Fruit fly (Drosophila melanogaster) whole organism, embryonic: ENCODE results near the gene mRpL12.

ENCODE experiments used
- C15 ChIP-seq: fragments of 200-800 bp; sonication (Bioruptor generic); IDR thresholded peaks from 3 replicates; pipeline ENCODE4 v1.3.6; 2022; ENCODE audit warnings: missing biosample characterization, missing genetic modification characterization
- CG1024 ChIP-seq: fragments of 200-800 bp; sonication (Bioruptor generic); IDR thresholded peaks from 2 replicates; pipeline ENCODE4 v1.3.6; 2022; ENCODE audit warnings: missing biosample characterization, missing genetic modification characterization
- CG10543 ChIP-seq: fragments of 200-800 bp; sonication (Bioruptor generic); optimal IDR thresholded peaks from 3 replicates; lab custom pipeline; 2017; ENCODE audit warnings: missing biosample characterization, mild to moderate bottlenecking, missing genetic modification characterization, moderate library complexity
- CG11504 ChIP-seq: fragments of 200-800 bp; sonication (Bioruptor generic); optimal IDR thresholded peaks from 3 replicates; lab custom pipeline; 2019; ENCODE audit warnings: missing biosample characterization, mild to moderate bottlenecking, missing genetic modification characterization, moderate library complexity
- CG11695 ChIP-seq: fragments of 200-800 bp; sonication (Bioruptor generic); IDR thresholded peaks from 3 replicates; pipeline ENCODE4 v1.3.6; 2022; ENCODE audit warnings: missing biosample characterization, missing genetic modification characterization
- CG12942 ChIP-seq: fragments of 200-800 bp; sonication (Bioruptor generic); optimal IDR thresholded peaks from 3 replicates; lab custom pipeline; 2016; ENCODE audit warnings: missing biosample characterization, missing genetic modification characterization
- CG14441 ChIP-seq: fragments of 200-800 bp; sonication (Bioruptor generic); IDR thresholded peaks from 2 replicates; pipeline ENCODE4 v1.3.6; 2022; ENCODE audit warnings: missing biosample characterization, missing genetic modification characterization
- CG14667 ChIP-seq: fragments of 200-800 bp; sonication (Bioruptor generic); IDR thresholded peaks from 2 replicates; pipeline ENCODE4 v1.3.6; 2022; ENCODE audit warnings: missing biosample characterization, missing genetic modification characterization
- CG14710 ChIP-seq: fragments of 200-800 bp; sonication (Bioruptor generic); optimal IDR thresholded peaks from 3 replicates; lab custom pipeline; 2019; ENCODE audit warnings: missing biosample characterization, mild to moderate bottlenecking, missing genetic modification characterization, moderate library complexity
- CG18599 ChIP-seq: fragments of 200-800 bp; sonication (Bioruptor generic); optimal IDR thresholded peaks from 3 replicates; lab custom pipeline; 2017; ENCODE audit warnings: missing biosample characterization, missing genetic modification characterization, mild to moderate bottlenecking, moderate library complexity, missing genetic modification reagents
- CG3163 ChIP-seq: fragments of 200-800 bp; sonication (Bioruptor generic); optimal IDR thresholded peaks from 3 replicates; lab custom pipeline; 2016; ENCODE audit warnings: missing biosample characterization, missing genetic modification characterization
- CG3726 ChIP-seq: fragments of 200-800 bp; sonication (Bioruptor generic); IDR thresholded peaks from 3 replicates; pipeline ENCODE4, ENCODE4 v1.3.6; 2022; ENCODE audit warnings: missing biosample characterization, missing genetic modification characterization
- CG43689 ChIP-seq: fragments of 200-800 bp; sonication (Bioruptor generic); IDR thresholded peaks from 2 replicates; pipeline ENCODE4 v1.3.6; 2022; ENCODE audit warnings: missing biosample characterization, missing genetic modification characterization
- CG4617 ChIP-seq: fragments of 200-800 bp; sonication (Bioruptor generic); optimal IDR thresholded peaks from 3 replicates; lab custom pipeline; 2016; ENCODE audit warnings: missing biosample characterization, missing genetic modification characterization, borderline replicate concordance
- CG5245 ChIP-seq: fragments of 200-800 bp; sonication (Bioruptor generic); optimal IDR thresholded peaks from 3 replicates; lab custom pipeline; 2016; ENCODE audit warnings: missing biosample characterization, missing genetic modification characterization
- CG6683 ChIP-seq: fragments of 200-800 bp; sonication (Bioruptor generic); optimal IDR thresholded peaks from 2 replicates; lab custom pipeline; 2017; ENCODE audit warnings: missing biosample characterization, mild to moderate bottlenecking, missing genetic modification characterization, missing genetic modification reagents
- CG7786 ChIP-seq: fragments of 200-800 bp; sonication (Bioruptor generic); optimal IDR thresholded peaks from 2 replicates; lab custom pipeline; 2016; ENCODE audit warnings: missing biosample characterization, missing genetic modification characterization
- CG9609 ChIP-seq: fragments of 200-800 bp; sonication (Bioruptor generic); optimal IDR thresholded peaks from 3 replicates; lab custom pipeline; 2016; ENCODE audit warnings: missing biosample characterization, missing genetic modification characterization
- CTCF ChIP-seq: fragments of 200-800 bp; sonication (Bioruptor generic); optimal IDR thresholded peaks from 2 replicates; lab custom pipeline; 2017; ENCODE audit warnings: missing biosample characterization, mild to moderate bottlenecking, missing genetic modification characterization, moderate library complexity
- Dll ChIP-seq: fragments of 200-800 bp; sonication (Bioruptor generic); IDR thresholded peaks from 4 replicates; pipeline ENCODE4 v1.3.6; 2022; ENCODE audit warnings: missing biosample characterization, missing genetic modification characterization; ENCODE audit not compliant: partially characterized antibody
- H15 ChIP-seq: fragments of 200-800 bp; sonication (Bioruptor generic); IDR thresholded peaks from 3 replicates; pipeline ENCODE4 v1.3.6; 2022; ENCODE audit warnings: missing biosample characterization, missing genetic modification characterization
- Hmx ChIP-seq: fragments of 200-800 bp; sonication (Bioruptor generic); optimal IDR thresholded peaks from 2 replicates; lab custom pipeline; 2016; ENCODE audit warnings: missing biosample characterization, missing genetic modification characterization
- Mes4 ChIP-seq: fragments of 200-800 bp; sonication (Bioruptor generic); optimal IDR thresholded peaks from 2 replicates; lab custom pipeline; 2016; ENCODE audit warnings: missing biosample characterization, missing genetic modification characterization
- NK7.1 ChIP-seq: fragments of 200-800 bp; sonication (Bioruptor generic); optimal IDR thresholded peaks from 3 replicates; lab custom pipeline; 2016; ENCODE audit warnings: missing biosample characterization, missing genetic modification characterization
- Nf-YA ChIP-seq: fragments of 200-800 bp; sonication (Bioruptor generic); IDR thresholded peaks from 2 replicates; pipeline ENCODE4 v1.3.6; 2022; ENCODE audit warnings: missing biosample characterization, missing genetic modification characterization
- Nf-YB ChIP-seq: fragments of 200-800 bp; sonication (Bioruptor generic); optimal IDR thresholded peaks from 3 replicates; lab custom pipeline; 2019; ENCODE audit warnings: missing biosample characterization, mild to moderate bottlenecking, missing genetic modification characterization, moderate library complexity
- PHDP ChIP-seq: fragments of 200-800 bp; sonication (Bioruptor generic); optimal IDR thresholded peaks from 3 replicates; lab custom pipeline; 2018; ENCODE audit warnings: missing biosample characterization, mild to moderate bottlenecking, missing genetic modification characterization, moderate library complexity
- Scr ChIP-seq: fragments of 200-800 bp; sonication (Bioruptor generic); IDR thresholded peaks from 2 replicates; pipeline ENCODE4 v1.3.6; 2022; ENCODE audit warnings: missing biosample characterization, missing genetic modification characterization; ENCODE audit not compliant: partially characterized antibody
- Sin3A ChIP-seq: fragments of >200 bp; optimal IDR thresholded peaks from 2 replicates; lab custom pipeline; 2018
- Sry-β ChIP-seq: fragments of 200-800 bp; sonication (Bioruptor generic); optimal IDR thresholded peaks from 2 replicates; lab custom pipeline; 2018; ENCODE audit warnings: missing biosample characterization, mild to moderate bottlenecking, missing genetic modification characterization, moderate library complexity
- ara ChIP-seq: fragments of 200-800 bp; sonication (Bioruptor generic); IDR thresholded peaks from 2 replicates; pipeline ENCODE4 v1.3.6; 2022; ENCODE audit warnings: missing biosample characterization, missing genetic modification characterization
- caup ChIP-seq: fragments of 200-800 bp; sonication (Bioruptor generic); optimal IDR thresholded peaks from 3 replicates; lab custom pipeline; 2017; ENCODE audit warnings: missing biosample characterization, mild to moderate bottlenecking, missing genetic modification characterization, moderate library complexity; ENCODE audit not compliant: severe bottlenecking
- chif ChIP-seq, 2 experiments: fragments of 200-800 bp; sonication (Bioruptor generic); optimal IDR thresholded peaks; 3 replicates each; lab custom pipeline; 2016; ENCODE audit warnings: missing biosample characterization in 2 of 2, missing genetic modification characterization in 2 of 2
- crol ChIP-seq: fragments of 200-800 bp; sonication (Bioruptor generic); IDR thresholded peaks from 2 replicates; pipeline ENCODE4 v1.3.6; 2022; ENCODE audit warnings: missing biosample characterization, missing genetic modification characterization
- dan ChIP-seq: fragments of 200-800 bp; sonication (Bioruptor generic); IDR thresholded peaks from 2 replicates; pipeline ENCODE4 v1.3.6; 2022; ENCODE audit warnings: missing biosample characterization, missing genetic modification characterization
- en ChIP-seq: fragments of 200-800 bp; sonication (Bioruptor generic); optimal IDR thresholded peaks from 2 replicates; lab custom pipeline; 2016; ENCODE audit warnings: missing biosample characterization, missing genetic modification characterization
- fru ChIP-seq: fragments of >200 bp; optimal IDR thresholded peaks from 2 replicates; lab custom pipeline; 2017
- gce ChIP-seq: fragments of 200-800 bp; sonication (Bioruptor generic); IDR thresholded peaks from 3 replicates; pipeline ENCODE4 v1.3.6; 2022; ENCODE audit warnings: missing biosample characterization, missing genetic modification characterization
- hth ChIP-seq: fragments of >200 bp; optimal IDR thresholded peaks from 2 replicates; lab custom pipeline; 2017; ENCODE audit warnings: inconsistent platforms
- kah ChIP-seq: fragments of 200-800 bp; sonication (Bioruptor generic); optimal IDR thresholded peaks from 2 replicates; lab custom pipeline; 2018; ENCODE audit warnings: missing biosample characterization, mild to moderate bottlenecking, missing genetic modification characterization
- kay ChIP-seq: fragments of 200-800 bp; sonication (Bioruptor generic); optimal IDR thresholded peaks from 2 replicates; lab custom pipeline; 2016; ENCODE audit warnings: missing biosample characterization, missing genetic modification characterization
- kni ChIP-seq: fragments of 200-800 bp; sonication (Bioruptor generic); optimal IDR thresholded peaks from 3 replicates; lab custom pipeline; 2017; ENCODE audit warnings: mild to moderate bottlenecking, missing biosample characterization, missing genetic modification reagents, missing genetic modification characterization
- mam ChIP-seq: fragments of 200-800 bp; sonication (Bioruptor generic); optimal IDR thresholded peaks from 3 replicates; lab custom pipeline; 2016; ENCODE audit warnings: missing biosample characterization, missing genetic modification characterization
- org-1 ChIP-seq: fragments of 200-800 bp; sonication (Bioruptor generic); optimal IDR thresholded peaks from 2 replicates; lab custom pipeline; 2017; ENCODE audit warnings: missing biosample characterization, missing genetic modification characterization
- p53 ChIP-seq: fragments of 200-800 bp; sonication (Bioruptor generic); optimal IDR thresholded peaks from 2 replicates; lab custom pipeline; 2016; ENCODE audit warnings: missing biosample characterization, missing genetic modification characterization
- pb ChIP-seq: fragments of 200-800 bp; sonication (Bioruptor generic); optimal IDR thresholded peaks from 3 replicates; lab custom pipeline; 2016; ENCODE audit warnings: missing biosample characterization, missing genetic modification characterization
- peb ChIP-seq: fragments of 200-800 bp; sonication (Bioruptor generic); IDR thresholded peaks from 2 replicates; pipeline ENCODE4 v1.3.6; 2022; ENCODE audit warnings: missing biosample characterization, missing genetic modification characterization
- sens-2 ChIP-seq: fragments of 200-800 bp; sonication (Bioruptor generic); IDR thresholded peaks from 2 replicates; pipeline ENCODE4 v1.3.6; 2022; ENCODE audit warnings: missing biosample characterization, missing genetic modification characterization
- shn ChIP-seq: fragments of 200-800 bp; sonication (Bioruptor generic); optimal IDR thresholded peaks from 3 replicates; lab custom pipeline; 2016; ENCODE audit warnings: missing biosample characterization, missing genetic modification characterization
- trh ChIP-seq: fragments of 200-800 bp; sonication (Bioruptor generic); optimal IDR thresholded peaks from 2 replicates; lab custom pipeline; 2016; ENCODE audit warnings: missing biosample characterization, missing genetic modification characterization
- ttk ChIP-seq: fragments of 200-800 bp; sonication (Bioruptor generic); IDR thresholded peaks from 2 replicates; pipeline ENCODE4 v2.1.2; 2022; ENCODE audit warnings: missing biosample characterization, missing genetic modification characterization
- twi ChIP-seq: fragments of 200-800 bp; optimal IDR thresholded peaks from 2 replicates; lab custom pipeline; 2019; ENCODE audit warnings: missing biosample characterization, mild to moderate bottlenecking, missing genetic modification characterization, moderate library complexity
- vfl ChIP-seq: fragments of 200-800 bp; sonication (Bioruptor generic); optimal IDR thresholded peaks from 2 replicates; lab custom pipeline; 2016; ENCODE audit warnings: missing biosample characterization, missing genetic modification characterization
- zfh1 ChIP-seq: fragments of 200-800 bp; sonication (Bioruptor generic); IDR thresholded peaks from 3 replicates; pipeline ENCODE4 v1.3.6; 2022; ENCODE audit warnings: missing biosample characterization, missing genetic modification characterization

The mRpL12 gene

dm6 chr3L:9004788-9005246, 48.2 kb downstream of the mRpL12 start, which contains the start of gene Doc3:
TSS of gene Doc3 (plus strand) at chr3L:9005196.
- TF ChIP-seq en (GFP tag; lab: Kevin White, UChicago) = no peak
- no peak for TF ChIP-seq pb (GFP tag; lab: Kevin White, UChicago)
- no peak for TF ChIP-seq kay (GFP tag; lab: Kevin White, UChicago)
- no peak for TF ChIP-seq CG7786 (GFP tag; lab: Kevin White, UChicago)
- no peak for TF ChIP-seq CG4617 (GFP tag; lab: Kevin White, UChicago)
- no peak for TF ChIP-seq CTCF (GFP tag; lab: Kevin White, UChicago)
- TF ChIP-seq sens-2 (GFP tag; lab: Robert Waterston, UW) = no peak
- TF ChIP-seq CG14710 (tag; lab: Kevin White, UChicago) = no peak
- no peak for TF ChIP-seq CG11695
- no peak for TF ChIP-seq dan
- TF ChIP-seq CG3726 (GFP tag; lab: Robert Waterston, UW) = no peak
- peak; percentile 83 for TF ChIP-seq kni (GFP tag; lab: Kevin White, UChicago)
- TF ChIP-seq Sry-β (GFP tag; lab: Kevin White, UChicago) = no peak
- no peak for TF ChIP-seq Hmx (GFP tag; lab: Kevin White, UChicago)
- peak; percentile 90 for TF ChIP-seq crol (GFP tag; lab: Robert Waterston, UW)
- no peak for TF ChIP-seq peb (GFP tag; lab: Robert Waterston, UW)
- no peak for TF ChIP-seq ttk
- TF ChIP-seq CG9609 = no peak
- TF ChIP-seq gce = no peak
- no peak for TF ChIP-seq CG3163 (GFP tag; lab: Kevin White, UChicago)
- no peak for TF ChIP-seq PHDP (tag; lab: Kevin White, UChicago)
- no peak for TF ChIP-seq CG43689 (GFP tag; lab: Robert Waterston, UW)
- no peak for TF ChIP-seq CG11504 (tag; lab: Kevin White, UChicago)
- TF ChIP-seq chif (GFP tag; optimal IDR thresholded peaks at IDR 0.05; lab: Kevin White, UChicago) = no peak
- no peak for TF ChIP-seq CG1024
- no peak for TF ChIP-seq CG5245 (GFP tag; lab: Kevin White, UChicago)
- TF ChIP-seq trh (GFP tag; lab: Kevin White, UChicago) = no peak
- no peak for TF ChIP-seq fru (lab: Kevin White, UChicago)
- TF ChIP-seq zfh1 = no peak
- no peak for TF ChIP-seq H15 (GFP tag; lab: Robert Waterston, UW)
- no peak for TF ChIP-seq CG14667 (GFP tag; lab: Robert Waterston, UW)
- TF ChIP-seq NK7.1 (GFP tag; lab: Kevin White, UChicago) = no peak
- TF ChIP-seq vfl (GFP tag; lab: Kevin White, UChicago) = peak; percentile 38
- TF ChIP-seq caup (GFP tag; lab: Kevin White, UChicago) = no peak
- TF ChIP-seq Nf-YB (GFP tag; lab: Kevin White, UChicago) = peak; percentile 100
- TF ChIP-seq CG18599 (GFP tag; lab: Kevin White, UChicago) = no peak
- TF ChIP-seq p53 (GFP tag; lab: Kevin White, UChicago) = no peak
- TF ChIP-seq Sin3A = no peak
- TF ChIP-seq Dll = 0 out of 4 replicates have a peak, but pooled peaks have one; percentile 44
- no peak for TF ChIP-seq CG6683 (GFP tag; lab: Kevin White, UChicago)
- peak; percentile 35; the same call in 1 of the 2 replicates for TF ChIP-seq Scr
- peak; percentile 66 for TF ChIP-seq twi (tag; lab: Kevin White, UChicago)
- TF ChIP-seq org-1 (GFP tag; lab: Kevin White, UChicago) = no peak
- TF ChIP-seq Mes4 (GFP tag; lab: Kevin White, UChicago) = no peak
- peak; percentile 98 for TF ChIP-seq Nf-YA (GFP tag; lab: Robert Waterston, UW)
- TF ChIP-seq C15 (GFP tag; lab: Robert Waterston, UW) = no peak
- TF ChIP-seq CG14441 (GFP tag; lab: Robert Waterston, UW) = no peak
- no peak for TF ChIP-seq shn (GFP tag; lab: Kevin White, UChicago)
- no peak for TF ChIP-seq mam
- TF ChIP-seq hth (lab: Kevin White, UChicago) = no peak
- no peak for TF ChIP-seq CG12942 (GFP tag; lab: Kevin White, UChicago)
- TF ChIP-seq CG10543 (GFP tag; lab: Kevin White, UChicago) = peak; percentile 70
- peak; percentile 28 for TF ChIP-seq kah (GFP tag; lab: Kevin White, UChicago)
- TF ChIP-seq ara (GFP tag; lab: Robert Waterston, UW) = no peak
